Worm (Caenorhabditis elegans) whole organism, young adult: ENCODE measurements around the gene lgc-7.

Experiments used
- F39B2.1 ChIP-seq: fragments of 200-800 bp; sonication (Bioruptor generic); IDR thresholded peaks from 2 replicates; pipeline ENCODE4 v1.3.6; 2022; ENCODE audit warnings: missing genetic modification reagents, missing genetic modification characterization, missing compliant biosample characterization
- Y79H2A.3 ChIP-seq: fragments of 200-800 bp; sonication (Bioruptor generic); conservative IDR thresholded peaks from 2 replicates; pipeline ENCODE4 v1.3.6; 2022; ENCODE audit warnings: missing genetic modification reagents, missing genetic modification characterization, missing compliant biosample characterization
- ama-1 ChIP-seq, 3 experiments: fragments of 150-350 bp in 1 of 3; sonication (generic microtip) in 2 of 3; optimal IDR thresholded peaks; 2 replicates each; lab custom pipeline; 2014 to 2018; ENCODE audit warnings: missing biosample characterization in 2 of 3, missing genetic modification characterization in 2 of 3, missing genetic modification reagents in 2 of 3
- dox-1 ChIP-seq: fragments of 200-800 bp; sonication (Bioruptor generic); IDR thresholded peaks from 2 replicates; pipeline ENCODE4 v1.3.6; 2022; ENCODE audit warnings: missing genetic modification reagents, missing genetic modification characterization, missing compliant biosample characterization
- dpl-1 ChIP-seq: fragments of 150-350 bp; optimal IDR thresholded peaks from 2 replicates; lab custom pipeline; 2014; ENCODE audit warnings: missing biosample characterization, missing genetic modification reagents, missing genetic modification characterization
- him-1 ChIP-seq: sonication (generic microtip); optimal IDR thresholded peaks from 2 replicates; lab custom pipeline; 2016; ENCODE audit warnings: missing genotype, missing genetic modification reagents, missing genetic modification characterization, missing compliant biosample characterization
- nhr-80 ChIP-seq: sonication (generic microtip); optimal IDR thresholded peaks from 2 replicates; lab custom pipeline; 2016; ENCODE audit warnings: missing genetic modification characterization, missing compliant biosample characterization

ce11 chrIV:14704952-14705351 lies 4.4 kb upstream of the lgc-7 start:
- TF ChIP-seq F39B2.1 (no peak), dpl-1 (GFP tag; lab: Kevin White, UChicago) (no peak), Y79H2A.3 (no peak), dox-1 (GFP tag; lab: Robert Waterston, UW) (no peak), nhr-80 (tag; lab: Kevin White, UChicago) (no peak), ama-1 (optimal IDR thresholded peaks at IDR 0.05; lab: Kevin White, UChicago) (no peak), ama-1 (GFP tag; optimal IDR thresholded peaks at IDR 0.05; lab: Kevin White, UChicago) (no peak), him-1 (tag; lab: Kevin White, UChicago) (no peak)
